Fruit fly (Drosophila melanogaster) whole organism, adult: ENCODE data around the gene CG44303.

Experiments
- CG14711 ChIP-seq: fragments of 200-800 bp; sonication (Bioruptor generic); optimal IDR thresholded peaks from 2 replicates; lab custom pipeline; 2018; ENCODE audit warnings: missing biosample characterization, mild to moderate bottlenecking, missing genetic modification characterization, moderate library complexity
- CG1620 ChIP-seq: fragments of 200-800 bp; sonication (Bioruptor generic); optimal IDR thresholded peaks from 2 replicates; lab custom pipeline; 2016; ENCODE audit warnings: missing biosample characterization, missing genetic modification characterization
- CG5204 ChIP-seq: fragments of 200-800 bp; sonication (Bioruptor generic); optimal IDR thresholded peaks from 2 replicates; lab custom pipeline; 2016; ENCODE audit warnings: missing biosample characterization, missing genetic modification characterization
- CG7045 ChIP-seq: fragments of 200-800 bp; sonication (Bioruptor generic); optimal IDR thresholded peaks from 2 replicates; lab custom pipeline; 2017; ENCODE audit warnings: missing biosample characterization, mild to moderate bottlenecking, missing genetic modification characterization
- Clk ChIP-seq: fragments of 200-800 bp; sonication (Bioruptor generic); optimal IDR thresholded peaks from 2 replicates; lab custom pipeline; 2017; ENCODE audit warnings: missing biosample characterization, missing genetic modification characterization
- Crg-1 ChIP-seq: fragments of 200-800 bp; sonication (Bioruptor generic); optimal IDR thresholded peaks from 2 replicates; lab custom pipeline; 2016; ENCODE audit warnings: missing biosample characterization, missing genetic modification characterization
- Hr96 ChIP-seq: fragments of 200-800 bp; sonication (Bioruptor generic); optimal IDR thresholded peaks from 2 replicates; lab custom pipeline; 2016; ENCODE audit warnings: missing biosample characterization, missing genetic modification characterization
- Mnt ChIP-seq: fragments of 200-800 bp; sonication (Bioruptor generic); optimal IDR thresholded peaks from 2 replicates; lab custom pipeline; 2016; ENCODE audit warnings: missing biosample characterization, mild to moderate bottlenecking, missing genetic modification characterization
- bab1 ChIP-seq: fragments of 200-800 bp; sonication (Bioruptor generic); optimal IDR thresholded peaks from 3 replicates; lab custom pipeline; 2019; ENCODE audit warnings: missing biosample characterization, mild to moderate bottlenecking, missing genetic modification characterization, moderate library complexity
- cic ChIP-seq: fragments of 200-800 bp; sonication (Bioruptor generic); optimal IDR thresholded peaks from 2 replicates; lab custom pipeline; 2017; ENCODE audit warnings: missing biosample characterization, mild to moderate bottlenecking, missing genetic modification characterization, moderate library complexity
- cnc ChIP-seq, 2 experiments: fragments of >200 bp; optimal IDR thresholded peaks; 2 replicates each; lab custom pipeline; 2017
- kay ChIP-seq: fragments of 200-800 bp; sonication (Bioruptor generic); peaks from one replicate; lab custom pipeline; 2016; ENCODE audit warnings: missing biosample characterization, missing genetic modification characterization, borderline replicate concordance
- toe ChIP-seq: fragments of 200-800 bp; sonication (Bioruptor generic); optimal IDR thresholded peaks from 2 replicates; lab custom pipeline; 2016; ENCODE audit warnings: missing biosample characterization, missing genetic modification characterization

DNA sequence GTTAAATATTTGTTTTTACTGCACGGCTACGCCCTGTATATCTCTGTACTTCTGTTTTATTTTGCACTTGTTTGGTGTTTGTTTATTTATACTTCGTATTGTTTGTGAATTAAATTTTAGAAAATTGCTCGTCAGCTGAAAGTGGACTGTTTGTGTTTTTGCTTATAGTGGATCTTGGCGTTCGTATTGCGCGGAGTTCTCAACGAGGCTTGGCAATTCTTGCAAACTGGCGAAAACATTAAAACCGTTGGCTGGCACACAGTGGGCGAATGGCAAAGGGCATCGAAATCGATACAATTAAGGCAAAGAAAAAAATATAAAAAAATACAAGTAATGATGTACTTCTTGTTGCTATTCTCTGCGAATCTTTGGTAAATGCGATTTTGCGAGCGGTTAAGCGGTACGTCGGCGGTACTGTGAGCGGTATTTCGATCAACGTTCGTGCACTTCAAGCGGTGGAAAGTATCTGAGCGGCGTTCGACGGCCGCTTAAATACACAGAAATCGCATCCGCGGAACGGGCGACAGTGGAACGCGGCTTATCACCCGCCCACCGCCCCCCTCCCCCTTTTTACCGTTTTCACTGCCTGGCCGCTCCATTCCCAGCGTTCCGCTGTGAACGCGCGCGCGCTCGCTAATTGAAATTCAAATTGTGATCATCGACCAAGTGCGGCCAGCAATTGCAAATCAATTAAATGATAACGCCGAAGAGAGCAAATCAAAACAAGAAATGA lies 39.7 kb upstream of the CG44303 start:
- TF ChIP-seq cic (GFP tag; lab: Kevin White, UChicago): no peak
- TF ChIP-seq CG14711 (tag; lab: Kevin White, UChicago): no peak
- TF ChIP-seq cnc (optimal IDR thresholded peaks at IDR 0.05; lab: Kevin White, UChicago): no peak
- TF ChIP-seq Hr96 (GFP tag; lab: Kevin White, UChicago): no peak
- no peak for TF ChIP-seq Clk (GFP tag; lab: Kevin White, UChicago)
- no peak for TF ChIP-seq kay (GFP tag; lab: Kevin White, UChicago)
- TF ChIP-seq Mnt (GFP tag; lab: Kevin White, UChicago): no peak
- TF ChIP-seq bab1: peak; percentile 50
- TF ChIP-seq Crg-1 (GFP tag; lab: Kevin White, UChicago): no peak
- TF ChIP-seq CG1620 (GFP tag; lab: Kevin White, UChicago): no peak
- no peak for TF ChIP-seq CG7045 (GFP tag; lab: Kevin White, UChicago)
- TF ChIP-seq CG5204: no peak
- no peak for TF ChIP-seq toe
